Fruit fly (Drosophila melanogaster) whole organism, embryonic: ENCODE measurements around the gene p-cup.

Source experiments
- CG7745 ChIP-seq: fragments of 200-800 bp; sonication (Bioruptor generic); optimal IDR thresholded peaks from 2 replicates; lab custom pipeline; 2018; ENCODE audit warnings: missing biosample characterization, mild to moderate bottlenecking, missing genetic modification characterization, moderate library complexity
- CG7928 ChIP-seq: fragments of 200-800 bp; sonication (Bioruptor generic); optimal IDR thresholded peaks from 2 replicates; lab custom pipeline; 2017; ENCODE audit warnings: missing biosample characterization, mild to moderate bottlenecking, missing genetic modification characterization
- Dbx ChIP-seq: fragments of 200-800 bp; sonication (Bioruptor generic); IDR thresholded peaks from 3 replicates; pipeline ENCODE4 v1.3.6; 2022; ENCODE audit warnings: missing biosample characterization, missing genetic modification characterization
- NC2α ChIP-seq: fragments of 200-800 bp; sonication (Bioruptor generic); optimal IDR thresholded peaks from 2 replicates; lab custom pipeline; 2016; ENCODE audit warnings: missing biosample characterization, missing genetic modification characterization
- Xbp1 ChIP-seq: fragments of 200-800 bp; sonication (Bioruptor generic); optimal IDR thresholded peaks from 3 replicates; lab custom pipeline; 2016; ENCODE audit warnings: missing biosample characterization, mild to moderate bottlenecking, missing genetic modification characterization
- YL-1 ChIP-seq: fragments of 200-800 bp; sonication (Bioruptor generic); optimal IDR thresholded peaks from 3 replicates; lab custom pipeline; 2017; ENCODE audit warnings: missing biosample characterization, mild to moderate bottlenecking, missing genetic modification characterization
- tap ChIP-seq: fragments of 200-800 bp; optimal IDR thresholded peaks from 3 replicates; lab custom pipeline; 2019; ENCODE audit warnings: missing biosample characterization, mild to moderate bottlenecking, missing genetic modification characterization, moderate library complexity

dm6 chrX:17493635-17494296 is 45.2 kb upstream of the p-cup start:
- TF ChIP-seq Dbx (GFP tag; lab: Robert Waterston, UW) = no peak
- no peak for TF ChIP-seq CG7928 (GFP tag; lab: Kevin White, UChicago)
- no peak for TF ChIP-seq CG7745 (tag; lab: Kevin White, UChicago)
- no peak for TF ChIP-seq tap (tag; lab: Kevin White, UChicago)
- no peak for TF ChIP-seq Xbp1
- no peak for TF ChIP-seq YL-1
- no peak for TF ChIP-seq NC2α (GFP tag; lab: Kevin White, UChicago)
